Fruit fly (Drosophila melanogaster) whole organism, embryonic: ENCODE data around the gene GILT3.

Source experiments
- Awh ChIP-seq: fragments of 200-800 bp; sonication (Bioruptor generic); IDR thresholded peaks from 2 replicates; pipeline ENCODE4, ENCODE4 v1.3.6; 2022; ENCODE audit warnings: missing biosample characterization, missing genetic modification characterization
- CG1024 ChIP-seq: fragments of 200-800 bp; sonication (Bioruptor generic); IDR thresholded peaks from 2 replicates; pipeline ENCODE4 v1.3.6; 2022; ENCODE audit warnings: missing biosample characterization, missing genetic modification characterization
- CG11695 ChIP-seq: fragments of 200-800 bp; sonication (Bioruptor generic); IDR thresholded peaks from 3 replicates; pipeline ENCODE4 v1.3.6; 2022; ENCODE audit warnings: missing biosample characterization, missing genetic modification characterization
- CG11723 ChIP-seq: fragments of 200-800 bp; sonication (Bioruptor generic); optimal IDR thresholded peaks from 2 replicates; lab custom pipeline; 2017; ENCODE audit warnings: missing biosample characterization, mild to moderate bottlenecking, missing genetic modification characterization
- CG1233 ChIP-seq: fragments of 200-800 bp; sonication (Bioruptor generic); optimal IDR thresholded peaks from 4 replicates; lab custom pipeline; 2018; ENCODE audit warnings: missing biosample characterization, mild to moderate bottlenecking, missing genetic modification characterization
- CG13624 ChIP-seq: fragments of 200-800 bp; sonication (Bioruptor generic); optimal IDR thresholded peaks from 2 replicates; lab custom pipeline; 2016; ENCODE audit warnings: missing biosample characterization, missing genetic modification characterization
- CG14050 ChIP-seq: fragments of 200-800 bp; sonication (Bioruptor generic); IDR thresholded peaks from 3 replicates; pipeline ENCODE4 v1.3.6; 2022; ENCODE audit warnings: missing biosample characterization, missing genetic modification characterization
- CG14710 ChIP-seq: fragments of 200-800 bp; sonication (Bioruptor generic); optimal IDR thresholded peaks from 3 replicates; lab custom pipeline; 2019; ENCODE audit warnings: missing biosample characterization, mild to moderate bottlenecking, missing genetic modification characterization, moderate library complexity
- CG15479 ChIP-seq: fragments of 200-800 bp; sonication (Bioruptor generic); optimal IDR thresholded peaks from 3 replicates; lab custom pipeline; 2019; ENCODE audit warnings: missing biosample characterization, mild to moderate bottlenecking, missing genetic modification characterization, moderate library complexity
- CG1603 ChIP-seq: fragments of 200-800 bp; sonication (Bioruptor generic); optimal IDR thresholded peaks from 2 replicates; lab custom pipeline; 2019; ENCODE audit warnings: missing biosample characterization, mild to moderate bottlenecking, missing genetic modification characterization, moderate library complexity
- CG1792 ChIP-seq: fragments of 200-800 bp; sonication (Bioruptor generic); optimal IDR thresholded peaks from 2 replicates; lab custom pipeline; 2016; ENCODE audit warnings: missing biosample characterization, missing genetic modification characterization
- CG1832 ChIP-seq: fragments of 200-800 bp; sonication (Bioruptor generic); optimal IDR thresholded peaks from 2 replicates; lab custom pipeline; 2017; ENCODE audit warnings: missing biosample characterization, mild to moderate bottlenecking, missing genetic modification characterization, inconsistent platforms
- CG2712 ChIP-seq: fragments of 200-800 bp; optimal IDR thresholded peaks from 3 replicates; lab custom pipeline; 2019; ENCODE audit warnings: missing biosample characterization, mild to moderate bottlenecking, missing genetic modification characterization, moderate library complexity
- CG34422 ChIP-seq: fragments of 200-800 bp; sonication (Bioruptor generic); IDR thresholded peaks from 3 replicates; pipeline ENCODE4 v1.3.6; 2022; ENCODE audit warnings: missing biosample characterization, missing genetic modification characterization
- CG4424 ChIP-seq: fragments of 200-800 bp; sonication (Bioruptor generic); optimal IDR thresholded peaks from 3 replicates; lab custom pipeline; 2016; ENCODE audit warnings: missing biosample characterization, missing genetic modification characterization
- CG4854 ChIP-seq: fragments of 200-800 bp; sonication (Bioruptor generic); optimal IDR thresholded peaks from 2 replicates; lab custom pipeline; 2016; ENCODE audit warnings: missing biosample characterization, missing genetic modification characterization, inconsistent platforms
- CG5180 ChIP-seq: fragments of 200-800 bp; sonication (Bioruptor generic); optimal IDR thresholded peaks from 3 replicates; lab custom pipeline; 2017; ENCODE audit warnings: missing biosample characterization, missing genetic modification characterization, mild to moderate bottlenecking, moderate library complexity, missing genetic modification reagents
- CG7963 ChIP-seq: fragments of 200-800 bp; sonication (Bioruptor generic); IDR thresholded peaks from 3 replicates; pipeline ENCODE4 v1.3.6; 2022; ENCODE audit warnings: missing biosample characterization, missing genetic modification characterization; ENCODE audit not compliant: partially characterized antibody
- CG9876 ChIP-seq: fragments of 200-800 bp; sonication (Bioruptor generic); optimal IDR thresholded peaks from 2 replicates; lab custom pipeline; 2016; ENCODE audit warnings: missing biosample characterization, missing genetic modification characterization
- CTCF ChIP-seq: fragments of 200-800 bp; sonication (Bioruptor generic); optimal IDR thresholded peaks from 2 replicates; lab custom pipeline; 2017; ENCODE audit warnings: missing biosample characterization, mild to moderate bottlenecking, missing genetic modification characterization, moderate library complexity
- Eip74EF ChIP-seq, 2 experiments: fragments of 200-800 bp in 1 of 2; fragments of >200 bp in 1 of 2; sonication (Bioruptor generic) in 1 of 2; optimal IDR thresholded peaks; 2 replicates each; lab custom pipeline; 2017 to 2019; ENCODE audit warnings: missing biosample characterization in 2 of 2, missing genetic modification characterization in 2 of 2, mild to moderate bottlenecking in 1 of 2, moderate library complexity in 1 of 2
- Hmr ChIP-seq: fragments of 200-800 bp; sonication (Bioruptor generic); optimal IDR thresholded peaks from 3 replicates; lab custom pipeline; 2017; ENCODE audit warnings: mild to moderate bottlenecking, missing biosample characterization, missing genetic modification reagents, missing genetic modification characterization
- Lpt ChIP-seq: fragments of >200 bp; optimal IDR thresholded peaks from 2 replicates; lab custom pipeline; 2018; ENCODE audit warnings: missing biosample characterization, missing genetic modification characterization
- MBD-R2 ChIP-seq: fragments of 200-800 bp; sonication (Bioruptor generic); IDR thresholded peaks from 2 replicates; pipeline ENCODE4 v1.3.6; 2022; ENCODE audit warnings: missing biosample characterization, missing genetic modification characterization
- Max ChIP-seq: fragments of 200-800 bp; sonication (Bioruptor generic); optimal IDR thresholded peaks from 2 replicates; lab custom pipeline; 2016; ENCODE audit warnings: missing biosample characterization, mild to moderate bottlenecking, missing genetic modification characterization
- Optix ChIP-seq: fragments of 200-800 bp; sonication (Bioruptor generic); IDR thresholded peaks from 3 replicates; pipeline ENCODE4 v1.3.6; 2022; ENCODE audit warnings: missing biosample characterization, missing genetic modification characterization
- Ssrp ChIP-seq: fragments of 200-800 bp; sonication (Bioruptor generic); optimal IDR thresholded peaks from 2 replicates; lab custom pipeline; 2018; ENCODE audit warnings: missing biosample characterization, mild to moderate bottlenecking, missing genetic modification characterization, moderate library complexity
- Tbp ChIP-seq: fragments of >200 bp; optimal IDR thresholded peaks from 2 replicates; lab custom pipeline; 2018; ENCODE audit warnings: missing biosample characterization, missing genetic modification characterization
- aop ChIP-seq: fragments of 200-800 bp; sonication (Bioruptor generic); IDR thresholded peaks from 2 replicates; pipeline ENCODE4 v1.3.6; 2022; ENCODE audit warnings: missing biosample characterization, missing genetic modification characterization
- ara ChIP-seq: fragments of 200-800 bp; sonication (Bioruptor generic); IDR thresholded peaks from 2 replicates; pipeline ENCODE4 v1.3.6; 2022; ENCODE audit warnings: missing biosample characterization, missing genetic modification characterization
- bbx ChIP-seq: fragments of 200-800 bp; sonication (Bioruptor generic); IDR thresholded peaks from 2 replicates; pipeline ENCODE4 v1.3.6; 2022; ENCODE audit warnings: missing biosample characterization, missing genetic modification characterization; ENCODE audit not compliant: partially characterized antibody
- bsh ChIP-seq, 2 experiments: fragments of 200-800 bp; sonication (Bioruptor generic); optimal IDR thresholded peaks; 2 replicates each; lab custom pipeline; 2017 to 2018; ENCODE audit warnings: mild to moderate bottlenecking in 2 of 2, missing biosample characterization in 2 of 2, missing genetic modification characterization in 2 of 2, moderate library complexity in 1 of 2
- caup ChIP-seq: fragments of 200-800 bp; sonication (Bioruptor generic); optimal IDR thresholded peaks from 3 replicates; lab custom pipeline; 2017; ENCODE audit warnings: missing biosample characterization, mild to moderate bottlenecking, missing genetic modification characterization, moderate library complexity; ENCODE audit not compliant: severe bottlenecking
- dpn ChIP-seq, 2 experiments: fragments of 200-800 bp; sonication (Bioruptor generic); optimal IDR thresholded peaks; 3 replicates each; lab custom pipeline; 2016; ENCODE audit warnings: missing biosample characterization in 2 of 2, missing genetic modification characterization in 2 of 2
- dysf ChIP-seq: fragments of 200-800 bp; sonication (Bioruptor generic); IDR thresholded peaks from 3 replicates; pipeline ENCODE4 v1.3.6; 2022; ENCODE audit warnings: missing biosample characterization, missing genetic modification characterization
- en ChIP-seq: fragments of 200-800 bp; sonication (Bioruptor generic); optimal IDR thresholded peaks from 2 replicates; lab custom pipeline; 2016; ENCODE audit warnings: missing biosample characterization, missing genetic modification characterization
- fd96Cb ChIP-seq: fragments of 200-800 bp; sonication (Bioruptor generic); optimal IDR thresholded peaks from 2 replicates; lab custom pipeline; 2018; ENCODE audit warnings: missing biosample characterization, mild to moderate bottlenecking, missing genetic modification characterization, moderate library complexity
- hkb ChIP-seq, 2 experiments: fragments of 200-800 bp in 1 of 2; fragments of >200 bp in 1 of 2; sonication (Bioruptor generic) in 1 of 2; IDR thresholded peaks in 1 of 2; optimal IDR thresholded peaks in 1 of 2; 2 replicates each; pipeline versions ENCODE4 v1.3.6 to Lab custom; 2017 to 2022; ENCODE audit warnings: missing biosample characterization in 1 of 2, missing genetic modification characterization in 1 of 2
- hth ChIP-seq: fragments of >200 bp; optimal IDR thresholded peaks from 2 replicates; lab custom pipeline; 2017; ENCODE audit warnings: inconsistent platforms
- jumu ChIP-seq: fragments of 200-800 bp; sonication (Bioruptor generic); optimal IDR thresholded peaks from 3 replicates; lab custom pipeline; 2016; ENCODE audit warnings: missing biosample characterization, missing genetic modification characterization
- kay ChIP-seq: fragments of 200-800 bp; sonication (Bioruptor generic); optimal IDR thresholded peaks from 2 replicates; lab custom pipeline; 2016; ENCODE audit warnings: missing biosample characterization, missing genetic modification characterization
- nom ChIP-seq: fragments of 200-800 bp; sonication (Bioruptor generic); optimal IDR thresholded peaks from 2 replicates; lab custom pipeline; 2017; ENCODE audit warnings: missing biosample characterization, missing genetic modification characterization, mild to moderate bottlenecking, moderate library complexity, missing genetic modification reagents
- repo ChIP-seq: fragments of 200-800 bp; sonication (Bioruptor generic); optimal IDR thresholded peaks from 2 replicates; lab custom pipeline; 2016; ENCODE audit warnings: missing biosample characterization, missing genetic modification characterization
- schlank ChIP-seq: fragments of 200-800 bp; sonication (Bioruptor generic); optimal IDR thresholded peaks from 2 replicates; lab custom pipeline; 2018; ENCODE audit warnings: missing biosample characterization, mild to moderate bottlenecking, missing genetic modification characterization
- vvl ChIP-seq: fragments of 200-800 bp; sonication (Bioruptor generic); IDR thresholded peaks from 2 replicates; pipeline ENCODE4 v1.3.6; 2022; ENCODE audit warnings: missing biosample characterization, missing genetic modification characterization
- wek ChIP-seq: fragments of 200-800 bp; sonication (Bioruptor generic); optimal IDR thresholded peaks from 3 replicates; lab custom pipeline; 2018; ENCODE audit warnings: missing biosample characterization, mild to moderate bottlenecking, missing genetic modification characterization, moderate library complexity
- z ChIP-seq: fragments of 200-800 bp; sonication (Bioruptor generic); IDR thresholded peaks from 3 replicates; pipeline ENCODE4 v1.3.6; 2022; ENCODE audit warnings: missing biosample characterization, missing genetic modification characterization
- zen ChIP-seq: fragments of 200-800 bp; sonication (Bioruptor generic); optimal IDR thresholded peaks from 3 replicates; lab custom pipeline; 2018; ENCODE audit warnings: missing biosample characterization, mild to moderate bottlenecking, missing genetic modification characterization, moderate library complexity
- zen2 ChIP-seq: fragments of 200-800 bp; sonication (Bioruptor generic); IDR thresholded peaks from 3 replicates; pipeline ENCODE4 v1.3.6; 2022; ENCODE audit warnings: missing biosample characterization, missing genetic modification characterization; ENCODE audit not compliant: partially characterized antibody

GILT3 gene

DNA sequence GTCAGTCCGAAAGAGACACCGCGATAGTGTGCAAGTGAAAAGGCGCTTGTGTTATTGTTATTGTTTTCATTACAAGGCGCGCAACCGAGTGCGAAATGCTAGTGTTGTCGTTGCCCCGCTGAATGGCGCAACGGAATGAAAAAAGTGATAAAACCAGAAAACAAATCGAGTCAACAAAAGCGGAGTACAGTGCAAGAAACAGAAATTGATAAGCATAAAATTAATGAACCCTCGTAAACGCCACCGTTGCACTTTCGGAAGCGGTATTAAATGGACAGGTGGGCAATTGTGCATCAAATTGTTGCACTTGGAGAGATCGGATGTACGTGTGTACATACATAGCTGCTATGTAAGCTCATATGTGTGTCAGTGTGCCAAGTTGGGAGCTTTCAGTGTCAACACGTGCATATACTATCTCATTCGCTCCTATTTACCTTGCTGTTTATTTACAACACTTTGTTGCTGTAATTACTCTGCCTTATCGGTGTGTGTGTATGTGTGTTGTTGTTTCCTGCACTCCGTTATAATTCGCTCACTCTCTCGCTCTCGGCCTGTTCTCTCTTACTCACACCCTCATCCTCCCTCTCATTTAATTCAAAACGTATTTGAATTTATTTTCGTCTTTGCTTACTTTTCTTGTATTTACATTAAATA, 46.4 kb downstream of the GILT3 start (continued):
- TF ChIP-seq caup (GFP tag; lab: Kevin White, UChicago) (peak; percentile 27), zen (tag; lab: Kevin White, UChicago) (no peak), fd96Cb (tag; lab: Kevin White, UChicago) (peak; percentile 3), CG1233 (GFP tag; lab: Kevin White, UChicago) (peak; percentile 36), dpn (GFP tag; optimal IDR thresholded peaks at IDR 0.05; lab: Kevin White, UChicago) (no peak), CG11695 (GFP tag; lab: Robert Waterston, UW) (peak; percentile 44; the same call in 1 of the 3 replicates), CG1792 (no peak), CG4424 (GFP tag; lab: Kevin White, UChicago) (peak; percentile 70), CG7963 (GFP tag; lab: Robert Waterston, UW) (no peak), ara (peak; percentile 77), CG1832 (GFP tag; lab: Kevin White, UChicago) (no peak), dysf (peak; percentile 42; the same call in 1 of the 3 replicates), z (peak; percentile 56; the same call in 1 of the 3 replicates), hth (lab: Kevin White, UChicago) (no peak), Ssrp (tag; lab: Kevin White, UChicago) (no peak), CG14050 (peak; percentile 69; the same call in 2 of the 3 replicates), vvl (GFP tag; lab: Robert Waterston, UW) (peak; percentile 78), CG4854 (GFP tag; lab: Kevin White, UChicago) (peak; percentile 37), MBD-R2 (no peak), CG11723 (GFP tag; lab: Kevin White, UChicago) (peak; percentile 51), Awh (GFP tag; lab: Robert Waterston, UW) (peak; percentile 91), nom (GFP tag; lab: Kevin White, UChicago) (peak; percentile 54), CG15479 (GFP tag; lab: Kevin White, UChicago) (peak; percentile 22), Optix (GFP tag; lab: Robert Waterston, UW) (peak; percentile 42; the same call in 1 of the 3 replicates), en (GFP tag; lab: Kevin White, UChicago) (no peak), wek (GFP tag; lab: Kevin White, UChicago) (peak; percentile 83), CG34422 (0 out of 3 replicates have a peak, but pooled peaks have one; percentile 49), schlank (tag; lab: Kevin White, UChicago) (peak; percentile 32), Max (GFP tag; lab: Kevin White, UChicago) (peak; percentile 10), Tbp (no peak), CG5180 (GFP tag; lab: Kevin White, UChicago) (peak; percentile 78), bsh (GFP tag; optimal IDR thresholded peaks at IDR 0.05; lab: Kevin White, UChicago) (peak in 1 of 2 experiments; percentile 44), bbx (GFP tag; lab: Robert Waterston, UW) (no peak), CG14710 (tag; lab: Kevin White, UChicago) (peak; percentile 20), CG13624 (GFP tag; lab: Kevin White, UChicago) (no peak), CG1603 (tag; lab: Kevin White, UChicago) (peak; percentile 42), CG2712 (tag; lab: Kevin White, UChicago) (peak; percentile 48), hkb (optimal IDR thresholded peaks at IDR 0.05; lab: Kevin White, UChicago) (no peak), hkb (GFP tag; IDR thresholded peaks at IDR 0.05; lab: Robert Waterston, UW) (peak; percentile 89), CG9876 (peak; percentile 25), repo (GFP tag; lab: Kevin White, UChicago) (peak; percentile 85), kay (peak; percentile 41), CG1024 (peak; percentile 77), CTCF (no peak), aop (GFP tag; lab: Robert Waterston, UW) (no peak), Hmr (GFP tag; lab: Kevin White, UChicago) (peak; percentile 51), Lpt (no peak), Eip74EF (GFP tag; optimal IDR thresholded peaks at IDR 0.05; lab: Kevin White, UChicago) (no peak), zen2 (GFP tag; lab: Robert Waterston, UW) (no peak), jumu (GFP tag; lab: Kevin White, UChicago) (peak; percentile 7)
